Worm (Caenorhabditis elegans) whole organism, L4 larva: ENCODE data around the gene srw-51.

Experiments
- daf-19 ChIP-seq: fragments of 200-800 bp; sonication (Bioruptor generic); conservative IDR thresholded peaks from 2 replicates; pipeline ENCODE4 v1.3.6; 2022; ENCODE audit warnings: missing genetic modification characterization, missing compliant biosample characterization
- ztf-11 ChIP-seq: fragments of 150-350 bp; optimal IDR thresholded peaks from 2 replicates; lab custom pipeline; 2014; ENCODE audit warnings: missing biosample characterization, missing genetic modification characterization

- no peak for TF ChIP-seq daf-19 (GFP tag; lab: Robert Waterston, UW)
- no peak for TF ChIP-seq ztf-11 (tag; lab: Kevin White, UChicago)
Observed at ce11 chrV:17173738-17174137, 3.0 kb upstream of the srw-51 start, which contains the start of gene srbc-25.
